Worm (Caenorhabditis elegans) whole organism, L4 larva: Measurements from ENCODE around the gene hrg-1.

Source experiments
- F37D6.2 ChIP-seq: sonication (generic microtip); optimal IDR thresholded peaks from 2 replicates; lab custom pipeline; 2016; ENCODE audit warnings: mild to moderate bottlenecking, missing genetic modification characterization, missing compliant biosample characterization
- aha-1 ChIP-seq: fragments of 150-350 bp; peaks from one replicate; lab custom pipeline; 2014; ENCODE audit warnings: missing biosample characterization, missing genetic modification characterization
- tag-97 ChIP-seq: fragments of 200-800 bp; sonication (Bioruptor generic); IDR thresholded peaks from 2 replicates; pipeline ENCODE4 v1.3.6; 2022; ENCODE audit warnings: missing genetic modification characterization, missing compliant biosample characterization
- ztf-11 ChIP-seq: fragments of 150-350 bp; optimal IDR thresholded peaks from 2 replicates; lab custom pipeline; 2014; ENCODE audit warnings: missing biosample characterization, missing genetic modification characterization

DNA sequence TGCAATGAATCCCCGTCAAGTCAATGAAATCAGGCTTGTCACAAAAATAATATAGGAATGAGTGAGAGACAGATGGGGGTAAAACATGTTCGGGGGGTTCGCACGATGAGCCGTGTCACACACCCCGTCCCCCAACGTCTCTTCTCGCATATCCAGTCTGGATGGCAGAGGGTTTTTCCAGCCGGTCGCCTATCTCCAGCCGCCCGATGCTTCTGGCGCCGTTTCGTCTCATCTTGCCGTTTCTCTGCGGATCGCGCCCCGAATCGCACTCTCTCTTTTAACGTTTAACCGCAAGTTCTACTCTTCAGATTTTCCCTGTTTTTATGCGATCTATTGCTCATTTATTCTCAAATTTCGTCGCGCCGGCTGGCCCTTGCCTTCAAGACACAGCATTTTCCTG, 45.9 kb upstream of the hrg-1 start:
- TF ChIP-seq tag-97 (GFP tag; lab: Robert Waterston, UW) (no peak), ztf-11 (tag; lab: Kevin White, UChicago) (no peak), F37D6.2 (tag; lab: Kevin White, UChicago) (no peak), aha-1 (no peak)
